Worm (Caenorhabditis elegans) whole organism, L4/young adult: ENCODE measurements around the gene M01B2.13.

ENCODE experiments used
- W03F9.2 ChIP-seq: fragments of 150-350 bp; optimal IDR thresholded peaks from 2 replicates; lab custom pipeline; 2014; ENCODE audit warnings: missing biosample characterization, missing genetic modification characterization
- him-1 ChIP-seq: sonication (generic microtip); optimal IDR thresholded peaks from 2 replicates; lab custom pipeline; 2016; ENCODE audit warnings: missing genotype, missing genetic modification reagents, missing genetic modification characterization, missing compliant biosample characterization

ce11 chrV:15309011-15309410, 43.3 kb upstream of the M01B2.13 start, which contains the start of gene srz-10:
- TF ChIP-seq him-1 (tag; lab: Kevin White, UChicago) (no peak), W03F9.2 (no peak)
